Worm (Caenorhabditis elegans) whole organism, L3 larva: Measurements from ENCODE around the gene T28C12.6.
A peak's percentile ranks its signal among the peaks of the same experiment; 100 is the strongest.

Experiments
- egl-27 ChIP-seq: sonication (generic microtip); optimal IDR thresholded peaks from 4 replicates; lab custom pipeline; 2017; ENCODE audit warnings: missing biosample characterization, missing genetic modification reagents, missing genetic modification characterization
- fkh-10 ChIP-seq: sonication (generic microtip); optimal IDR thresholded peaks from 2 replicates; lab custom pipeline; 2017; ENCODE audit warnings: missing biosample characterization, missing genetic modification reagents, missing genetic modification characterization
- nfya-1 ChIP-seq: sonication (generic microtip); optimal IDR thresholded peaks from 2 replicates; lab custom pipeline; 2017; ENCODE audit warnings: missing genetic modification characterization, mild to moderate bottlenecking, missing compliant biosample characterization, antibody characterized with exemption, moderate library complexity; ENCODE audit not compliant: insufficient read depth
- nhr-43 ChIP-seq: sonication (generic microtip); optimal IDR thresholded peaks from 2 replicates; lab custom pipeline; 2016; ENCODE audit warnings: mild to moderate bottlenecking, missing genetic modification characterization, missing compliant biosample characterization; ENCODE audit not compliant: poor library complexity, severe bottlenecking
- pqm-1 ChIP-seq: fragments of 150-350 bp; optimal IDR thresholded peaks from 2 replicates; lab custom pipeline; 2017; ENCODE audit warnings: missing biosample characterization, missing genetic modification characterization, inconsistent platforms
- skn-1 ChIP-seq: fragments of 150-350 bp; optimal IDR thresholded peaks from 2 replicates; lab custom pipeline; 2014; ENCODE audit warnings: missing biosample characterization, missing genetic modification characterization
- snpc-4 ChIP-seq: fragments of 150-350 bp; optimal IDR thresholded peaks from 2 replicates; lab custom pipeline; 2014; ENCODE audit warnings: missing biosample characterization, missing genetic modification characterization
- ztf-11 ChIP-seq: fragments of 150-350 bp; optimal IDR thresholded peaks from 2 replicates; lab custom pipeline; 2014; ENCODE audit warnings: missing biosample characterization, missing genetic modification characterization

DNA sequence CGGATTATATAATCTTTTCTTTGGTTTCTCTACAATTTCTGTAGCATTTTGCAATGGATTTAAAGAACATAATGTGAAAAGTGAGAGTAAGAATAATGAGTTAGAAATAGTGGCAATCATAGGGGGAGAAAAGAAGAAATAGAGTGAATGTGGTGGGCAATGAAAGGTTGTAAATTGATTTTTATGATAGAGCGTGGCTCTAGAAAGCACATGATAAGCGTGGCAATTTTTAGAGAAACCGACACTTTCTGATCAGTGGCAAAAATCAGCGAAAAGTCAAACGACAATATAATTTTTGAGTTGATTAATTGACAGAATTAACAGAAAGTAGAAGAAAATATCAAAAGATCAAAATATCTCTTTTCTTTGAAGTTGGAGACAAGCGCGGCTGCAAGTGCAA lies 43.5 kb downstream of the T28C12.6 start, which contains the start of gene K12B6.9:
- TF ChIP-seq fkh-10 (GFP tag; lab: Kevin White, UChicago) = no peak
- TF ChIP-seq nfya-1 (tag; lab: Kevin White, UChicago) = no peak
- TF ChIP-seq snpc-4 = no peak
- no peak for TF ChIP-seq nhr-43 (tag; lab: Kevin White, UChicago)
- no peak for TF ChIP-seq egl-27 (tag; lab: Kevin White, UChicago)
- peak; percentile 25 for TF ChIP-seq pqm-1 (tag; lab: Kevin White, UChicago)
- TF ChIP-seq ztf-11 (tag; lab: Kevin White, UChicago) = no peak
- no peak for TF ChIP-seq skn-1 (tag; lab: Kevin White, UChicago)
